Worm (Caenorhabditis elegans) whole organism, L1 larva: ENCODE measurements around the gene hex-3.

ENCODE experiments used
- blmp-1 ChIP-seq: fragments of 150-350 bp; optimal IDR thresholded peaks from 2 replicates; lab custom pipeline; 2014; ENCODE audit warnings: missing biosample characterization, missing genetic modification characterization
- ceh-82 ChIP-seq, 3 experiments: fragments of 150-350 bp in 1 of 3; sonication (generic microtip) in 2 of 3; optimal IDR thresholded peaks; 2 replicates each; lab custom pipeline; 2014 to 2017; ENCODE audit warnings: missing biosample characterization in 3 of 3, missing genetic modification characterization in 3 of 3
- egl-13 ChIP-seq: sonication (generic microtip); optimal IDR thresholded peaks from 2 replicates; lab custom pipeline; 2016; ENCODE audit warnings: missing genotype, missing genetic modification reagents, missing genetic modification characterization, missing compliant biosample characterization
- fos-1 ChIP-seq: fragments of 150-350 bp; optimal IDR thresholded peaks from 2 replicates; lab custom pipeline; 2014; ENCODE audit warnings: missing biosample characterization, missing genetic modification characterization
- lin-35 ChIP-seq, 2 experiments: fragments of 150-350 bp; optimal IDR thresholded peaks; 2 replicates each; lab custom pipeline; 2014; ENCODE audit warnings: missing biosample characterization in 2 of 2, missing genetic modification characterization in 2 of 2, missing genetic modification reagents in 2 of 2
- nhr-76 ChIP-seq: sonication (generic microtip); optimal IDR thresholded peaks from 2 replicates; lab custom pipeline; 2017; ENCODE audit warnings: missing biosample characterization, missing genetic modification characterization
- pqm-1 ChIP-seq: sonication (generic microtip); optimal IDR thresholded peaks from 3 replicates; lab custom pipeline; 2017; ENCODE audit warnings: missing biosample characterization, missing genetic modification characterization
- sox-4 ChIP-seq: sonication (generic microtip); optimal IDR thresholded peaks from 2 replicates; lab custom pipeline; 2016; ENCODE audit warnings: missing genetic modification characterization, missing compliant biosample characterization
- zag-1 ChIP-seq: fragments of 150-350 bp; optimal IDR thresholded peaks from 2 replicates; lab custom pipeline; 2014; ENCODE audit warnings: missing biosample characterization, missing genetic modification characterization

- TF ChIP-seq fos-1 (tag; lab: Kevin White, UChicago) (no peak), ceh-82 (tag; optimal IDR thresholded peaks at IDR 0.05; lab: Kevin White, UChicago) (no peak), lin-35 (GFP tag; optimal IDR thresholded peaks at IDR 0.05; lab: Kevin White, UChicago) (no peak), egl-13 (no peak), sox-4 (tag; lab: Kevin White, UChicago) (no peak), zag-1 (tag; lab: Kevin White, UChicago) (no peak), pqm-1 (no peak), nhr-76 (tag; lab: Kevin White, UChicago) (no peak), blmp-1 (no peak)
These were observed 33.8 kb upstream of the hex-3 start for ce11 chrIII:10815199-10815598.
